Fruit fly (Drosophila melanogaster) whole organism, embryonic: ENCODE results near the gene Dok.

Experiments used
- Asciz ChIP-seq: fragments of 200-800 bp; sonication (Bioruptor generic); optimal IDR thresholded peaks from 2 replicates; lab custom pipeline; 2017; ENCODE audit warnings: missing biosample characterization, mild to moderate bottlenecking, missing genetic modification characterization, missing genetic modification reagents
- CG10431 ChIP-seq: fragments of 200-800 bp; sonication (Bioruptor generic); optimal IDR thresholded peaks from 3 replicates; lab custom pipeline; 2018; ENCODE audit warnings: missing biosample characterization, mild to moderate bottlenecking, missing genetic modification characterization
- CG10959 ChIP-seq: fragments of 200-800 bp; sonication (Bioruptor generic); IDR thresholded peaks from 2 replicates; pipeline ENCODE4 v1.3.6; 2022; ENCODE audit warnings: missing biosample characterization, missing genetic modification characterization
- CG10979 ChIP-seq: fragments of 200-800 bp; sonication (Bioruptor generic); optimal IDR thresholded peaks from 2 replicates; lab custom pipeline; 2018; ENCODE audit warnings: missing biosample characterization, mild to moderate bottlenecking, missing genetic modification characterization, moderate library complexity
- CG11093 ChIP-seq: fragments of 200-800 bp; sonication (Bioruptor generic); IDR thresholded peaks from 3 replicates; pipeline ENCODE4 v1.3.6; 2022; ENCODE audit warnings: missing biosample characterization, missing genetic modification characterization
- CG12942 ChIP-seq: fragments of 200-800 bp; sonication (Bioruptor generic); optimal IDR thresholded peaks from 3 replicates; lab custom pipeline; 2016; ENCODE audit warnings: missing biosample characterization, missing genetic modification characterization
- CG15269 ChIP-seq: fragments of 200-800 bp; sonication (Bioruptor generic); optimal IDR thresholded peaks from 2 replicates; lab custom pipeline; 2018; ENCODE audit warnings: missing biosample characterization, mild to moderate bottlenecking, missing genetic modification characterization, moderate library complexity
- CG17359 ChIP-seq: fragments of 200-800 bp; sonication (Bioruptor generic); optimal IDR thresholded peaks from 3 replicates; lab custom pipeline; 2018; ENCODE audit warnings: missing biosample characterization, mild to moderate bottlenecking, missing genetic modification characterization, moderate library complexity
- CG2202 ChIP-seq: fragments of 200-800 bp; sonication (Bioruptor generic); optimal IDR thresholded peaks from 2 replicates; lab custom pipeline; 2018; ENCODE audit warnings: missing biosample characterization, mild to moderate bottlenecking, missing genetic modification characterization
- CG2678 ChIP-seq: fragments of 200-800 bp; sonication (Bioruptor generic); optimal IDR thresholded peaks from 3 replicates; lab custom pipeline; 2019; ENCODE audit warnings: missing biosample characterization, mild to moderate bottlenecking, missing genetic modification characterization, moderate library complexity
- CG4424 ChIP-seq: fragments of 200-800 bp; sonication (Bioruptor generic); optimal IDR thresholded peaks from 3 replicates; lab custom pipeline; 2016; ENCODE audit warnings: missing biosample characterization, missing genetic modification characterization
- CG5180 ChIP-seq: fragments of 200-800 bp; sonication (Bioruptor generic); optimal IDR thresholded peaks from 3 replicates; lab custom pipeline; 2017; ENCODE audit warnings: missing biosample characterization, missing genetic modification characterization, mild to moderate bottlenecking, moderate library complexity, missing genetic modification reagents
- CG7357 ChIP-seq: fragments of 200-800 bp; sonication (Bioruptor generic); IDR thresholded peaks from 3 replicates; pipeline ENCODE4 v1.3.6; 2022; ENCODE audit warnings: missing biosample characterization, missing genetic modification characterization
- CG8944 ChIP-seq: fragments of 200-800 bp; sonication (Bioruptor generic); optimal IDR thresholded peaks from 3 replicates; lab custom pipeline; 2016; ENCODE audit warnings: missing biosample characterization, missing genetic modification characterization
- CG9817 ChIP-seq: fragments of 200-800 bp; sonication (Bioruptor generic); optimal IDR thresholded peaks from 2 replicates; lab custom pipeline; 2018; ENCODE audit warnings: missing biosample characterization, mild to moderate bottlenecking, missing genetic modification characterization, moderate library complexity
- CG9932 ChIP-seq: fragments of 200-800 bp; sonication (Bioruptor generic); IDR thresholded peaks from 2 replicates; pipeline ENCODE4 v1.3.6; 2022; ENCODE audit warnings: missing biosample characterization, missing genetic modification characterization
- Camta ChIP-seq: fragments of 200-800 bp; sonication (Bioruptor generic); optimal IDR thresholded peaks from 2 replicates; lab custom pipeline; 2016; ENCODE audit warnings: missing biosample characterization, missing genetic modification characterization
- Doc2 ChIP-seq: fragments of 200-800 bp; sonication (Bioruptor generic); IDR thresholded peaks from 2 replicates; pipeline ENCODE4 v1.3.6; 2022; ENCODE audit warnings: missing biosample characterization, missing genetic modification characterization
- ERR ChIP-seq: fragments of 200-800 bp; sonication (Bioruptor generic); optimal IDR thresholded peaks from 2 replicates; lab custom pipeline; 2016; ENCODE audit warnings: missing biosample characterization, missing genetic modification characterization
- Eip74EF ChIP-seq, 2 experiments: fragments of 200-800 bp in 1 of 2; fragments of >200 bp in 1 of 2; sonication (Bioruptor generic) in 1 of 2; optimal IDR thresholded peaks; 2 replicates each; lab custom pipeline; 2017 to 2019; ENCODE audit warnings: missing biosample characterization in 2 of 2, missing genetic modification characterization in 2 of 2, mild to moderate bottlenecking in 1 of 2, moderate library complexity in 1 of 2
- Fer3 ChIP-seq: fragments of 200-800 bp; sonication (Bioruptor generic); optimal IDR thresholded peaks from 2 replicates; lab custom pipeline; 2018; ENCODE audit warnings: missing biosample characterization, mild to moderate bottlenecking, missing genetic modification characterization, moderate library complexity
- Gug ChIP-seq: fragments of 200-800 bp; sonication (Bioruptor generic); IDR thresholded peaks from 4 replicates; pipeline ENCODE4 v1.3.6; 2022; ENCODE audit warnings: missing biosample characterization, missing genetic modification characterization
- MESR4 ChIP-seq: fragments of 200-800 bp; sonication (Bioruptor generic); optimal IDR thresholded peaks from 2 replicates; lab custom pipeline; 2018; ENCODE audit warnings: missing biosample characterization, mild to moderate bottlenecking, missing genetic modification characterization, moderate library complexity
- MTF-1 ChIP-seq: fragments of 200-800 bp; sonication (Bioruptor generic); optimal IDR thresholded peaks from 2 replicates; lab custom pipeline; 2018; ENCODE audit warnings: missing biosample characterization, mild to moderate bottlenecking, missing genetic modification characterization, borderline replicate concordance
- NFAT ChIP-seq: fragments of 200-800 bp; sonication (Bioruptor generic); IDR thresholded peaks from 2 replicates; pipeline ENCODE4 v1.3.6; 2022; ENCODE audit warnings: missing biosample characterization, missing genetic modification characterization
- Side ChIP-seq: fragments of 200-800 bp; sonication (Bioruptor generic); optimal IDR thresholded peaks from 2 replicates; lab custom pipeline; 2016; ENCODE audit warnings: missing biosample characterization, missing genetic modification characterization
- Ssrp ChIP-seq: fragments of 200-800 bp; sonication (Bioruptor generic); optimal IDR thresholded peaks from 2 replicates; lab custom pipeline; 2018; ENCODE audit warnings: missing biosample characterization, mild to moderate bottlenecking, missing genetic modification characterization, moderate library complexity
- Vsx1 ChIP-seq: fragments of 200-800 bp; sonication (Bioruptor generic); optimal IDR thresholded peaks from 2 replicates; lab custom pipeline; 2017; ENCODE audit warnings: missing biosample characterization, mild to moderate bottlenecking, missing genetic modification characterization, missing genetic modification reagents
- Xbp1 ChIP-seq: fragments of 200-800 bp; sonication (Bioruptor generic); optimal IDR thresholded peaks from 3 replicates; lab custom pipeline; 2016; ENCODE audit warnings: missing biosample characterization, mild to moderate bottlenecking, missing genetic modification characterization
- Xrp1 ChIP-seq: fragments of 200-800 bp; sonication (Bioruptor generic); IDR thresholded peaks from 2 replicates; pipeline ENCODE4 v1.3.6; 2022; ENCODE audit warnings: missing biosample characterization, missing genetic modification characterization
- al ChIP-seq: fragments of 200-800 bp; sonication (Bioruptor generic); IDR thresholded peaks from 2 replicates; pipeline ENCODE4 v1.3.6; 2022; ENCODE audit warnings: missing biosample characterization, missing genetic modification characterization
- aop ChIP-seq: fragments of 200-800 bp; sonication (Bioruptor generic); IDR thresholded peaks from 2 replicates; pipeline ENCODE4 v1.3.6; 2022; ENCODE audit warnings: missing biosample characterization, missing genetic modification characterization
- ap ChIP-seq: fragments of 200-800 bp; sonication (Bioruptor generic); IDR thresholded peaks from 2 replicates; pipeline ENCODE4 v1.3.6; 2022; ENCODE audit warnings: missing biosample characterization, missing genetic modification characterization
- caup ChIP-seq: fragments of 200-800 bp; sonication (Bioruptor generic); optimal IDR thresholded peaks from 3 replicates; lab custom pipeline; 2017; ENCODE audit warnings: missing biosample characterization, mild to moderate bottlenecking, missing genetic modification characterization, moderate library complexity; ENCODE audit not compliant: severe bottlenecking
- dimm ChIP-seq: fragments of 200-800 bp; sonication (Bioruptor generic); IDR thresholded peaks from 2 replicates; pipeline ENCODE4 v1.3.6; 2022; ENCODE audit warnings: missing biosample characterization, missing genetic modification characterization
- fd102C ChIP-seq: fragments of 200-800 bp; sonication (Bioruptor generic); optimal IDR thresholded peaks from 2 replicates; lab custom pipeline; 2018; ENCODE audit warnings: missing biosample characterization, mild to moderate bottlenecking, missing genetic modification characterization, moderate library complexity
- fd96Cb ChIP-seq: fragments of 200-800 bp; sonication (Bioruptor generic); optimal IDR thresholded peaks from 2 replicates; lab custom pipeline; 2018; ENCODE audit warnings: missing biosample characterization, mild to moderate bottlenecking, missing genetic modification characterization, moderate library complexity
- ftz-f1 ChIP-seq: fragments of 200-800 bp; sonication (Bioruptor generic); optimal IDR thresholded peaks from 2 replicates; lab custom pipeline; 2016; ENCODE audit warnings: missing biosample characterization, missing genetic modification characterization
- gem ChIP-seq: fragments of 200-800 bp; sonication (Bioruptor generic); optimal IDR thresholded peaks from 2 replicates; lab custom pipeline; 2019; ENCODE audit warnings: missing biosample characterization, mild to moderate bottlenecking, missing genetic modification characterization, moderate library complexity
- ken ChIP-seq: fragments of 200-800 bp; sonication (Bioruptor generic); IDR thresholded peaks from 3 replicates; pipeline ENCODE4 v1.3.6; 2022; ENCODE audit warnings: missing biosample characterization, missing genetic modification characterization
- kni ChIP-seq: fragments of 200-800 bp; sonication (Bioruptor generic); optimal IDR thresholded peaks from 3 replicates; lab custom pipeline; 2017; ENCODE audit warnings: mild to moderate bottlenecking, missing biosample characterization, missing genetic modification reagents, missing genetic modification characterization
- lilli ChIP-seq: fragments of 200-800 bp; sonication (Bioruptor generic); optimal IDR thresholded peaks from 3 replicates; lab custom pipeline; 2016; ENCODE audit warnings: missing biosample characterization, missing genetic modification characterization
- nerfin-1 ChIP-seq: fragments of 200-800 bp; sonication (Bioruptor generic); optimal IDR thresholded peaks from 3 replicates; lab custom pipeline; 2019; ENCODE audit warnings: missing biosample characterization, mild to moderate bottlenecking, missing genetic modification characterization, moderate library complexity
- pnt ChIP-seq: fragments of 200-800 bp; sonication (Bioruptor generic); optimal IDR thresholded peaks from 3 replicates; lab custom pipeline; 2016; ENCODE audit warnings: missing biosample characterization, missing genetic modification characterization
- ro ChIP-seq: fragments of 200-800 bp; sonication (Bioruptor generic); IDR thresholded peaks from 2 replicates; pipeline ENCODE4 v1.3.6; 2022; ENCODE audit warnings: missing biosample characterization, missing genetic modification characterization
- salm ChIP-seq: fragments of 200-800 bp; sonication (Bioruptor generic); optimal IDR thresholded peaks from 2 replicates; lab custom pipeline; 2018; ENCODE audit warnings: missing biosample characterization, mild to moderate bottlenecking, missing genetic modification characterization
- sens ChIP-seq: fragments of 200-800 bp; sonication (Bioruptor generic); peaks from one replicate; lab custom pipeline; 2016; ENCODE audit warnings: missing biosample characterization, missing genetic modification characterization
- slp2 ChIP-seq: fragments of 200-800 bp; sonication (Bioruptor generic); optimal IDR thresholded peaks from 2 replicates; lab custom pipeline; 2016; ENCODE audit warnings: missing biosample characterization, missing genetic modification characterization
- sob ChIP-seq: fragments of 200-800 bp; sonication (Bioruptor generic); IDR thresholded peaks from 2 replicates; pipeline ENCODE4 v1.3.6; 2022; ENCODE audit warnings: missing biosample characterization, missing genetic modification characterization
- stc ChIP-seq: fragments of 200-800 bp; sonication (Bioruptor generic); IDR thresholded peaks from 2 replicates; pipeline ENCODE4 v1.3.6; 2022; ENCODE audit warnings: missing biosample characterization, missing genetic modification characterization
- sug ChIP-seq: fragments of 200-800 bp; optimal IDR thresholded peaks from 2 replicates; lab custom pipeline; 2019; ENCODE audit warnings: missing biosample characterization, mild to moderate bottlenecking, missing genetic modification characterization, moderate library complexity

The Dok gene

DNA sequence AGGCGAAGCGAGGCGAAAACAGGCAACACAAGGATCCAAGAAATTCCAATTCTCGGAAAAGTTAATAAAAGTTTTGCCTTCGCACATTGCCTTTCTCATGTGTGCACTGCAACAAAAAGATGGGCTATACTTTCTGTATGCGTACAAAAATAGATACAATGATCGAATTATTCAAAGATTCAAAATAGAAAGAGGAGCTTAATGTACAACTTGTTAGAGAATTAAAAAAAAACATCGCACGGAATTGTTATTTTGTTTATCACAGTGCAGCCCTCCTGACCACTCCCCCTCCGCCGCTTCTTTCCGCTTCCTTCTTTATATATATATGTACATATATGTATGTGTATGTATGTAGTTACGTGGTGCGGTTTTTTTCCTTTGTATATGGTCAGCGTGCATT, 21.7 kb upstream of the Dok start (continued):
- TF ChIP-seq CG9817 (tag; lab: Kevin White, UChicago) (no peak), ap (GFP tag; lab: Robert Waterston, UW) (0 out of 2 replicates have a peak, but pooled peaks have one; percentile 18), CG11093 (GFP tag; lab: Robert Waterston, UW) (0 out of 3 replicates have a peak, but pooled peaks have one; percentile 36), Camta (GFP tag; lab: Kevin White, UChicago) (no peak), Ssrp (peak; percentile 4), CG8944 (GFP tag; lab: Kevin White, UChicago) (no peak), Xrp1 (GFP tag; lab: Robert Waterston, UW) (peak; percentile 68), Eip74EF (GFP tag; optimal IDR thresholded peaks at IDR 0.05; lab: Kevin White, UChicago) (peak in 1 of 2 experiments; percentile 9), CG7357 (GFP tag; lab: Robert Waterston, UW) (no peak), CG2678 (tag; lab: Kevin White, UChicago) (peak; percentile 15), pnt (GFP tag; lab: Kevin White, UChicago) (no peak), aop (GFP tag; lab: Robert Waterston, UW) (no peak), ro (GFP tag; lab: Robert Waterston, UW) (no peak), Vsx1 (no peak), sug (tag; lab: Kevin White, UChicago) (no peak), stc (GFP tag; lab: Robert Waterston, UW) (0 out of 2 replicates have a peak, but pooled peaks have one; percentile 16), CG17359 (tag; lab: Kevin White, UChicago) (peak; percentile 37), al (no peak), nerfin-1 (tag; lab: Kevin White, UChicago) (no peak), CG4424 (GFP tag; lab: Kevin White, UChicago) (peak; percentile 49), Gug (peak; percentile 17; the same call in 1 of the 4 replicates), gem (tag; lab: Kevin White, UChicago) (peak; percentile 64), CG10431 (GFP tag; lab: Kevin White, UChicago) (no peak), salm (no peak), sob (no peak), Asciz (peak; percentile 21), kni (no peak), MESR4 (no peak), CG12942 (no peak), ftz-f1 (GFP tag; lab: Kevin White, UChicago) (no peak), Fer3 (tag; lab: Kevin White, UChicago) (no peak), fd102C (no peak), Doc2 (GFP tag; lab: Robert Waterston, UW) (no peak), Side (GFP tag; lab: Kevin White, UChicago) (no peak), MTF-1 (GFP tag; lab: Kevin White, UChicago) (no peak), CG10979 (tag; lab: Kevin White, UChicago) (peak; percentile 49), NFAT (no peak), slp2 (GFP tag; lab: Kevin White, UChicago) (no peak), ERR (GFP tag; lab: Kevin White, UChicago) (no peak), CG10959 (GFP tag; lab: Robert Waterston, UW) (peak; percentile 51), sens (peak; percentile 83), fd96Cb (tag; lab: Kevin White, UChicago) (peak; percentile 50), ken (GFP tag; lab: Robert Waterston, UW) (peak; percentile 65), dimm (GFP tag; lab: Robert Waterston, UW) (no peak), CG9932 (GFP tag; lab: Robert Waterston, UW) (no peak), Xbp1 (GFP tag; lab: Kevin White, UChicago) (peak; percentile 42), lilli (GFP tag; lab: Kevin White, UChicago) (no peak), CG5180 (GFP tag; lab: Kevin White, UChicago) (no peak), CG2202 (tag; lab: Kevin White, UChicago) (no peak), CG15269 (tag; lab: Kevin White, UChicago) (no peak), caup (GFP tag; lab: Kevin White, UChicago) (no peak)
